Fruit fly (Drosophila melanogaster): ENCODE measurements around the gene CG32219.

Gene CG32219

DNA sequence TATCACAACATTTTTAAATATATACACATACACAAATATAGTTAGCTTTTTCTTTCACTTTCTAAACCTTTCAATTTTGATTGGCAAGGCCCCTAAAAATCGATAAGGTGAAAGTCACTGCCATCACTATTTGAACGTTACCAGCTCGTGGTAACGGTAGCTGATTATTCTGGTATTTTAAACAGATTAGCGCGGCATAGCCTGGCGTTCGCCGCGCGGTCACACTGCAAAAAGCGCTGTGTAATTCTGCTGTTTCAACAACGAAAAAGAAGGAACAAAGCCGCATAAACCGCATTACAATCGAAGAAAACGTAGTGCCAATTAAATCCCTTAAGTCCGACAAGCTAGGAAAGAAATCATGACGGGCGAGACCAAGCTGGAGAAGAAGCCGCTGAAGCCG lies 36.1 kb downstream of the CG32219 start, which contains the start of gene Rpn1 (continued):
- TF ChIP-seq CG3995 (GFP tag; optimal IDR thresholded peaks at IDR 0.05) (peak; percentile 98), dimm (GFP tag; IDR thresholded peaks at IDR 0.05) (no peak), CG12659 (GFP tag; optimal IDR thresholded peaks at IDR 0.05) (peak; percentile 39), CG32772 (GFP tag; IDR thresholded peaks at IDR 0.05) (no peak), Lhr (GFP tag; optimal IDR thresholded peaks at IDR 0.05) (peak; percentile 71), Adf1 (GFP tag; IDR thresholded peaks at IDR 0.05) (peak; percentile 32; the same call in 1 of the 2 replicates), sna (GFP tag; IDR thresholded peaks at IDR 0.05; ENCODE audit: partially characterized antibody) (peak; percentile 42; the same call in 1 of the 2 replicates), Hsf (GFP tag; optimal IDR thresholded peaks at IDR 0.05) (peak; percentile 5), CG3726 (GFP tag; IDR thresholded peaks at IDR 0.05) (no peak), zen (tag; optimal IDR thresholded peaks at IDR 0.05) (peak; percentile 36), CG30403 (GFP tag; optimal IDR thresholded peaks at IDR 0.05) (peak; percentile 16), CG7556 (GFP tag; optimal IDR thresholded peaks at IDR 0.05) (no peak), row (GFP tag; IDR thresholded peaks at IDR 0.05) (peak; percentile 82), sob (GFP tag; IDR thresholded peaks at IDR 0.05) (0 out of 2 replicates have a peak, but pooled peaks have one; percentile 24), CG11695 (GFP tag; IDR thresholded peaks at IDR 0.05) (no peak), Sry-δ (GFP tag; optimal IDR thresholded peaks at IDR 0.05) (peak; percentile 89), CG12942 (GFP tag; optimal IDR thresholded peaks at IDR 0.05) (no peak), CG6791 (GFP tag; IDR thresholded peaks at IDR 0.05; ENCODE audit: partially characterized antibody) (peak; percentile 62; the same call in 1 of the 3 replicates), knrl (GFP tag; IDR thresholded peaks at IDR 0.05; ENCODE audit: partially characterized antibody) (peak; percentile 54; the same call in 2 of the 3 replicates), E2f2 (GFP tag; IDR thresholded peaks at IDR 0.05) (peak; percentile 88), ci (GFP tag; IDR thresholded peaks at IDR 0.05) (peak; percentile 49; the same call in 2 of the 3 replicates), Myb (GFP tag; optimal IDR thresholded peaks at IDR 0.05) (peak; percentile 82), CG16813 (GFP tag; IDR thresholded peaks at IDR 0.05; ENCODE audit: partially characterized antibody) (peak; percentile 60; the same call in 2 of the 3 replicates), Nf-YB (GFP tag; optimal IDR thresholded peaks at IDR 0.05) (no peak), ssp (GFP tag; IDR thresholded peaks at IDR 0.05) (peak; percentile 49), CG32532 (GFP tag; IDR thresholded peaks at IDR 0.05) (peak; percentile 22; the same call in 1 of the 2 replicates), slou (GFP tag; optimal IDR thresholded peaks at IDR 0.05) (no peak), lmd (GFP tag; IDR thresholded peaks at IDR 0.05) (no peak), gt (GFP tag; IDR thresholded peaks at IDR 0.05) (no peak), oc (tag; optimal IDR thresholded peaks at IDR 0.05) (peak; percentile 85), bcd (GFP tag; optimal IDR thresholded peaks at IDR 0.05) (peak; percentile 69), dpn (GFP tag; optimal IDR thresholded peaks at IDR 0.05) (peak; percentile 1 to 30), slbo (GFP tag; IDR thresholded peaks at IDR 0.05) (peak; percentile 14; the same call in 1 of the 2 replicates), Hr3 (GFP tag; optimal IDR thresholded peaks at IDR 0.05) (no peak), CG34224 (GFP tag; IDR thresholded peaks at IDR 0.05; ENCODE audit: partially characterized antibody) (peak; percentile 54; the same call in 2 of the 3 replicates), CG2116 (GFP tag; optimal IDR thresholded peaks at IDR 0.05) (peak; percentile 77), pzg (GFP tag; optimal IDR thresholded peaks at IDR 0.05) (peak; percentile 96), Opbp (GFP tag; IDR thresholded peaks at IDR 0.05; ENCODE audit: partially characterized antibody) (peak; percentile 76), Med (GFP tag) (peak; percentile 81), gcm (GFP tag; optimal IDR thresholded peaks at IDR 0.05) (no peak), Hr78 (GFP tag; optimal IDR thresholded peaks at IDR 0.05) (no peak), CG13775 (GFP tag; optimal IDR thresholded peaks at IDR 0.05) (peak; percentile 4), CG10267 (tag; optimal IDR thresholded peaks at IDR 0.05) (peak; percentile 17), CG8290 (GFP tag; optimal IDR thresholded peaks at IDR 0.05) (peak; percentile 30), CG8290 (tag; optimal IDR thresholded peaks at IDR 0.05) (no peak), CG2120 (GFP tag; optimal IDR thresholded peaks at IDR 0.05) (peak; percentile 52), CG18619 (GFP tag; optimal IDR thresholded peaks at IDR 0.05) (no peak), Dp (GFP tag; optimal IDR thresholded peaks at IDR 0.05) (peak; percentile 81), chinmo (GFP tag; IDR thresholded peaks at IDR 0.05; ENCODE audit: partially characterized antibody) (no peak), Scr (GFP tag; IDR thresholded peaks at IDR 0.05; ENCODE audit: partially characterized antibody) (peak; percentile 59)

Data from whole organism, embryonic.